Worm (Caenorhabditis elegans) whole organism, late embryonic: ENCODE measurements around the gene F09C8.1.

Source experiments
- ets-4 ChIP-seq: sonication (generic microtip); optimal IDR thresholded peaks from 2 replicates; lab custom pipeline; 2016; ENCODE audit warnings: missing genetic modification characterization, missing compliant biosample characterization
- nfya-1 ChIP-seq: sonication (generic microtip); optimal IDR thresholded peaks from 2 replicates; lab custom pipeline; 2017; ENCODE audit warnings: missing genetic modification characterization, mild to moderate bottlenecking, missing compliant biosample characterization, antibody characterized with exemption, moderate library complexity

- TF ChIP-seq ets-4 (tag; lab: Kevin White, UChicago) (no peak), nfya-1 (tag; lab: Kevin White, UChicago) (no peak)
Measured at ce11 chrX:16209122-16209521, 45.8 kb upstream of the F09C8.1 start.
